Worm (Caenorhabditis elegans) whole organism, young adult: ENCODE results near the gene F37A8.5.

Experiments used
- F22D6.2 ChIP-seq: sonication (generic microtip); optimal IDR thresholded peaks from 2 replicates; lab custom pipeline; 2016; ENCODE audit warnings: mild to moderate bottlenecking, missing genetic modification characterization, missing compliant biosample characterization
- F23B12.7 ChIP-seq: sonication (generic microtip); optimal IDR thresholded peaks from 2 replicates; lab custom pipeline; 2017; ENCODE audit warnings: missing genetic modification characterization, mild to moderate bottlenecking, missing compliant biosample characterization, antibody characterized with exemption, moderate library complexity; ENCODE audit not compliant: insufficient read depth
- F33H1.4 ChIP-seq: fragments of 200-800 bp; sonication (Bioruptor generic); IDR thresholded peaks from 2 replicates; pipeline ENCODE4 v1.3.6; 2022; ENCODE audit warnings: missing genetic modification reagents, missing genetic modification characterization, missing compliant biosample characterization
- F49E8.2 ChIP-seq: sonication (generic microtip); optimal IDR thresholded peaks from 3 replicates; lab custom pipeline; 2017; ENCODE audit warnings: missing genetic modification characterization, mild to moderate bottlenecking, missing compliant biosample characterization, antibody characterized with exemption, moderate library complexity; ENCODE audit not compliant: insufficient read depth
- T26A5.8 ChIP-seq: sonication (generic microtip); optimal IDR thresholded peaks from 2 replicates; lab custom pipeline; 2016; ENCODE audit warnings: missing genetic modification characterization, missing compliant biosample characterization
- Y67H2A.10 ChIP-seq: fragments of 200-800 bp; sonication (Bioruptor generic); conservative IDR thresholded peaks from 2 replicates; pipeline ENCODE4 v1.3.6; 2022; ENCODE audit warnings: missing genetic modification reagents, missing genetic modification characterization, missing compliant biosample characterization
- attf-5 ChIP-seq: fragments of 200-800 bp; sonication (Bioruptor generic); optimal IDR thresholded peaks from 2 replicates; lab custom pipeline; 2018; ENCODE audit warnings: mild to moderate bottlenecking, missing genetic modification characterization, missing compliant biosample characterization
- bed-1 ChIP-seq: fragments of 200-800 bp; sonication (Bioruptor generic); IDR thresholded peaks from 2 replicates; pipeline ENCODE4 v1.3.6; 2022; ENCODE audit warnings: missing genetic modification reagents, missing genetic modification characterization, missing compliant biosample characterization
- cebp-1 ChIP-seq, 2 experiments: fragments of 200-800 bp in 1 of 2; sonication (Bioruptor generic) in 1 of 2; sonication (generic microtip) in 1 of 2; IDR thresholded peaks in 1 of 2; optimal IDR thresholded peaks in 1 of 2; 2 replicates each; pipeline versions ENCODE4 v1.3.6 to Lab custom; 2017 to 2022; ENCODE audit warnings: missing compliant biosample characterization in 2 of 2, missing genetic modification characterization in 2 of 2, mild to moderate bottlenecking in 1 of 2, missing genetic modification reagents in 1 of 2, moderate library complexity in 1 of 2
- ceh-40 ChIP-seq: fragments of 200-800 bp; sonication (Bioruptor generic); IDR thresholded peaks from 2 replicates; pipeline ENCODE4 v1.3.6; 2022; ENCODE audit warnings: missing genetic modification characterization, missing compliant biosample characterization
- ceh-79 ChIP-seq: sonication (generic microtip); optimal IDR thresholded peaks from 2 replicates; lab custom pipeline; 2017; ENCODE audit warnings: mild to moderate bottlenecking, missing genetic modification characterization, missing compliant biosample characterization
- dpl-1 ChIP-seq: fragments of 150-350 bp; optimal IDR thresholded peaks from 2 replicates; lab custom pipeline; 2014; ENCODE audit warnings: missing biosample characterization, missing genetic modification reagents, missing genetic modification characterization
- egrh-3 ChIP-seq: fragments of 200-800 bp; sonication (Bioruptor generic); IDR thresholded peaks from 2 replicates; pipeline ENCODE4 v1.3.6; 2022; ENCODE audit warnings: missing genetic modification reagents, missing genetic modification characterization, missing compliant biosample characterization
- ets-4 ChIP-seq: fragments of 200-800 bp; sonication (Bioruptor generic); optimal IDR thresholded peaks from 2 replicates; lab custom pipeline; 2018; ENCODE audit warnings: mild to moderate bottlenecking, missing genetic modification characterization, missing compliant biosample characterization
- hmg-1.2 ChIP-seq: fragments of 200-800 bp; sonication (Bioruptor generic); IDR thresholded peaks from 2 replicates; pipeline ENCODE4 v1.3.6; 2022; ENCODE audit warnings: missing genetic modification reagents, missing genetic modification characterization, missing compliant biosample characterization
- hsf-1 ChIP-seq: fragments of 200-800 bp; sonication (Bioruptor generic); IDR thresholded peaks from 2 replicates; pipeline ENCODE4 v1.3.6; 2022; ENCODE audit warnings: missing genetic modification reagents, missing genetic modification characterization, missing compliant biosample characterization
- let-526 ChIP-seq: fragments of 200-800 bp; sonication (Bioruptor generic); IDR thresholded peaks from 2 replicates; pipeline ENCODE4 v1.3.6; 2022; ENCODE audit warnings: missing genetic modification reagents, missing genetic modification characterization, missing compliant biosample characterization
- let-607 ChIP-seq, 2 experiments: fragments of 200-800 bp in 1 of 2; sonication (Bioruptor generic) in 1 of 2; sonication (generic microtip) in 1 of 2; optimal IDR thresholded peaks; 2 replicates each; lab custom pipeline; 2016 to 2018; ENCODE audit warnings: mild to moderate bottlenecking in 2 of 2, missing compliant biosample characterization in 2 of 2, missing genetic modification characterization in 2 of 2, moderate library complexity in 2 of 2, missing genotype in 1 of 2
- lin-54 ChIP-seq: fragments of 200-800 bp; sonication (Bioruptor generic); optimal IDR thresholded peaks from 2 replicates; lab custom pipeline; 2018; ENCODE audit warnings: mild to moderate bottlenecking, missing genetic modification characterization, missing compliant biosample characterization
- lsl-1 ChIP-seq: fragments of 200-800 bp; sonication (Bioruptor generic); optimal IDR thresholded peaks from 2 replicates; lab custom pipeline; 2018; ENCODE audit warnings: mild to moderate bottlenecking, missing genetic modification characterization, moderate library complexity, missing compliant biosample characterization
- nfya-2 ChIP-seq: fragments of 200-800 bp; sonication (Bioruptor generic); IDR thresholded peaks from 2 replicates; pipeline ENCODE4 v1.3.6; 2022; ENCODE audit warnings: missing genetic modification reagents, missing genetic modification characterization, missing compliant biosample characterization
- nfyb-1 ChIP-seq: fragments of 200-800 bp; sonication (Bioruptor generic); IDR thresholded peaks from 2 replicates; pipeline ENCODE4 v1.3.6; 2022; ENCODE audit warnings: missing genetic modification reagents, missing genetic modification characterization, missing compliant biosample characterization
- nhr-120 ChIP-seq: fragments of 200-800 bp; sonication (Bioruptor generic); IDR thresholded peaks from 2 replicates; pipeline ENCODE4 v1.3.6; 2022; ENCODE audit warnings: missing genetic modification characterization, missing compliant biosample characterization
- nhr-80 ChIP-seq: sonication (generic microtip); optimal IDR thresholded peaks from 2 replicates; lab custom pipeline; 2016; ENCODE audit warnings: missing genetic modification characterization, missing compliant biosample characterization
- sdz-38 ChIP-seq: sonication (generic microtip); optimal IDR thresholded peaks from 2 replicates; lab custom pipeline; 2016; ENCODE audit warnings: missing genotype, missing genetic modification characterization, missing compliant biosample characterization
- snpc-1.1 ChIP-seq: sonication (generic microtip); optimal IDR thresholded peaks from 2 replicates; lab custom pipeline; 2017; ENCODE audit warnings: missing genetic modification characterization, mild to moderate bottlenecking, missing compliant biosample characterization, antibody characterized with exemption, moderate library complexity, missing genotype, missing genetic modification reagents; ENCODE audit not compliant: insufficient read depth
- tbx-9 ChIP-seq: sonication (generic microtip); optimal IDR thresholded peaks from 2 replicates; lab custom pipeline; 2016; ENCODE audit warnings: borderline replicate concordance, missing genetic modification characterization, inconsistent platforms, missing compliant biosample characterization
- zfh-2 ChIP-seq: fragments of 200-800 bp; sonication (Bioruptor generic); conservative IDR thresholded peaks from 2 replicates; pipeline ENCODE4 v1.3.6; 2022; ENCODE audit warnings: missing genetic modification reagents, missing genetic modification characterization, missing compliant biosample characterization
- zim-3 ChIP-seq: sonication (generic microtip); optimal IDR thresholded peaks from 2 replicates; lab custom pipeline; 2017; ENCODE audit warnings: mild to moderate bottlenecking, missing genetic modification characterization, moderate library complexity, missing compliant biosample characterization
- ztf-25 ChIP-seq: fragments of 200-800 bp; sonication (Bioruptor generic); IDR thresholded peaks from 2 replicates; pipeline ENCODE4 v1.3.6; 2022; ENCODE audit warnings: missing genetic modification reagents, missing genetic modification characterization, missing compliant biosample characterization
- ztf-28 ChIP-seq: fragments of 200-800 bp; sonication (Bioruptor generic); IDR thresholded peaks from 2 replicates; pipeline ENCODE4 v1.3.6; 2022; ENCODE audit warnings: missing genetic modification reagents, missing genetic modification characterization, missing compliant biosample characterization

Gene F37A8.5

ce11 chrIII:3972687-3973086 is 16.3 kb downstream of the F37A8.5 start, which contains the start of gene R10E9.4 (continued):
- TF ChIP-seq cebp-1 (GFP tag; IDR thresholded peaks at IDR 0.05; lab: Robert Waterston, UW) = no peak
- no peak for TF ChIP-seq cebp-1 (tag; optimal IDR thresholded peaks at IDR 0.05; lab: Kevin White, UChicago)

ce11 chrIII:3974503-3974902 is 18.1 kb downstream of the F37A8.5 start:
- TF ChIP-seq let-607 (tag; optimal IDR thresholded peaks at IDR 0.05; lab: Kevin White, UChicago) (no peak), nfyb-1 (peak; percentile 63; the same call in 1 of the 2 replicates)
- TF ChIP-seq, all 124 proteins: peak for 1

ce11 chrIII:3975008-3975407 is 18.6 kb downstream of the F37A8.5 start:
- no peak for TF ChIP-seq Y67H2A.10 (GFP tag; lab: Robert Waterston, UW)
- TF ChIP-seq ceh-79 (tag; lab: Kevin White, UChicago) = no peak
- TF ChIP-seq ets-4 (GFP tag; lab: Kevin White, UChicago) = no peak
- TF ChIP-seq sdz-38 (tag; lab: Kevin White, UChicago) = no peak
- TF ChIP-seq F33H1.4 (GFP tag; lab: Robert Waterston, UW) = no peak
- no peak for TF ChIP-seq ztf-25 (GFP tag; lab: Robert Waterston, UW)

- TF ChIP-seq F22D6.2 = no peak
- TF ChIP-seq F49E8.2 (tag; lab: Kevin White, UChicago) = no peak
- TF ChIP-seq dpl-1 = no peak
- no peak for TF ChIP-seq lin-54 (GFP tag; lab: Kevin White, UChicago)
- no peak for TF ChIP-seq ceh-40 (GFP tag; lab: Robert Waterston, UW)
- TF ChIP-seq let-526 (GFP tag; lab: Robert Waterston, UW) = no peak
- no peak for TF ChIP-seq tbx-9 (tag; lab: Kevin White, UChicago)
- no peak for TF ChIP-seq nhr-120 (GFP tag; lab: Robert Waterston, UW)
Measured at ce11 chrIII:3976291-3976690, 19.9 kb downstream of the F37A8.5 start, which contains the start of gene msi-1. Gene msi-1, minus strand, starts transcription at chrIII:3976391.

- TF ChIP-seq ztf-28 (GFP tag; lab: Robert Waterston, UW) (no peak), cebp-1 (GFP tag; IDR thresholded peaks at IDR 0.05; lab: Robert Waterston, UW) (no peak), cebp-1 (tag; optimal IDR thresholded peaks at IDR 0.05; lab: Kevin White, UChicago) (peak; percentile 45), zfh-2 (no peak), hsf-1 (GFP tag; lab: Robert Waterston, UW) (no peak), attf-5 (GFP tag; lab: Kevin White, UChicago) (peak; percentile 26), egrh-3 (GFP tag; lab: Robert Waterston, UW) (peak; percentile 58; the same call in 1 of the 2 replicates), nhr-80 (tag; lab: Kevin White, UChicago) (peak; percentile 10), lsl-1 (GFP tag; lab: Kevin White, UChicago) (no peak)
Measured at ce11 chrIII:3976992-3977391, 20.6 kb downstream of the F37A8.5 start.

ce11 chrIII:3978438-3978837 is 22.0 kb downstream of the F37A8.5 start:
- TF ChIP-seq T26A5.8 = no peak
- TF ChIP-seq snpc-1.1 (tag; lab: Kevin White, UChicago) = no peak
- no peak for TF ChIP-seq dpl-1
- no peak for TF ChIP-seq hmg-1.2
- no peak for TF ChIP-seq nfya-2 (GFP tag; lab: Robert Waterston, UW)
- TF ChIP-seq zim-3 = no peak
- TF ChIP-seq bed-1 (GFP tag; lab: Robert Waterston, UW) = no peak
- no peak for TF ChIP-seq F23B12.7
